Worm (Caenorhabditis elegans) whole organism, young adult: ENCODE measurements around the gene elp-1.

ENCODE experiments used
- D2030.7 ChIP-seq: fragments of 200-800 bp; sonication (Bioruptor generic); IDR thresholded peaks from 2 replicates; pipeline ENCODE4 v1.3.6; 2022; ENCODE audit warnings: missing genetic modification reagents, missing genetic modification characterization, missing compliant biosample characterization
- athp-1 ChIP-seq: sonication (generic microtip); optimal IDR thresholded peaks from 2 replicates; lab custom pipeline; 2017; ENCODE audit warnings: mild to moderate bottlenecking, missing genetic modification characterization, missing compliant biosample characterization
- attf-5 ChIP-seq: fragments of 200-800 bp; sonication (Bioruptor generic); optimal IDR thresholded peaks from 2 replicates; lab custom pipeline; 2018; ENCODE audit warnings: mild to moderate bottlenecking, missing genetic modification characterization, missing compliant biosample characterization
- ceh-27 ChIP-seq: fragments of 200-800 bp; sonication (Bioruptor generic); optimal IDR thresholded peaks from 2 replicates; lab custom pipeline; 2018; ENCODE audit warnings: mild to moderate bottlenecking, missing genetic modification characterization, moderate library complexity, missing compliant biosample characterization
- ceh-91 ChIP-seq: fragments of 200-800 bp; sonication (Bioruptor generic); IDR thresholded peaks from 2 replicates; pipeline ENCODE4 v1.3.6; 2022; ENCODE audit warnings: missing genetic modification reagents, missing genetic modification characterization, missing compliant biosample characterization
- efl-1 ChIP-seq: fragments of 150-350 bp; optimal IDR thresholded peaks from 2 replicates; lab custom pipeline; 2014; ENCODE audit warnings: missing biosample characterization, missing genetic modification reagents, missing genetic modification characterization
- lsl-1 ChIP-seq: fragments of 200-800 bp; sonication (Bioruptor generic); optimal IDR thresholded peaks from 2 replicates; lab custom pipeline; 2018; ENCODE audit warnings: mild to moderate bottlenecking, missing genetic modification characterization, moderate library complexity, missing compliant biosample characterization
- mel-28 ChIP-seq: sonication (generic microtip); optimal IDR thresholded peaks from 2 replicates; lab custom pipeline; 2016; ENCODE audit warnings: borderline replicate concordance, mild to moderate bottlenecking, missing genetic modification characterization, missing compliant biosample characterization
- nfya-1 ChIP-seq: sonication (generic microtip); optimal IDR thresholded peaks from 2 replicates; lab custom pipeline; 2017; ENCODE audit warnings: antibody characterized with exemption, missing compliant biosample characterization, missing genetic modification characterization, borderline replicate concordance; ENCODE audit not compliant: insufficient read depth
- pha-4 ChIP-seq: fragments of 150-350 bp; sonication (generic microtip); optimal IDR thresholded peaks from 2 replicates; lab custom pipeline; 2014; ENCODE audit warnings: missing biosample characterization, missing genetic modification reagents, missing genetic modification characterization
- rpc-1 ChIP-seq, 2 experiments: fragments of 150-350 bp in 1 of 2; sonication (generic microtip) in 1 of 2; optimal IDR thresholded peaks; 2 replicates each; lab custom pipeline; 2014 to 2018; ENCODE audit warnings: missing biosample characterization in 1 of 2, missing genetic modification characterization in 1 of 2, missing genetic modification reagents in 1 of 2, missing genotype in 1 of 2
- ztf-22 ChIP-seq: fragments of 200-800 bp; sonication (Bioruptor generic); optimal IDR thresholded peaks from 2 replicates; lab custom pipeline; 2018; ENCODE audit warnings: mild to moderate bottlenecking, missing genetic modification characterization, moderate library complexity, missing compliant biosample characterization

- TF ChIP-seq ceh-27 (GFP tag; lab: Kevin White, UChicago) (no peak), ztf-22 (GFP tag; lab: Kevin White, UChicago) (no peak), D2030.7 (GFP tag; lab: Robert Waterston, UW) (no peak), athp-1 (no peak), ceh-91 (GFP tag; lab: Robert Waterston, UW) (no peak), attf-5 (GFP tag; lab: Kevin White, UChicago) (no peak), pha-4 (no peak), nfya-1 (tag; lab: Kevin White, UChicago) (no peak), efl-1 (GFP tag; lab: Kevin White, UChicago) (no peak), lsl-1 (GFP tag; lab: Kevin White, UChicago) (no peak), mel-28 (no peak), rpc-1 (optimal IDR thresholded peaks at IDR 0.05; lab: Kevin White, UChicago) (no peak), rpc-1 (tag; optimal IDR thresholded peaks at IDR 0.05; lab: Kevin White, UChicago) (no peak)
Measured at ce11 chrV:20779707-20780346, 9.9 kb upstream of the elp-1 start.
